Fruit fly (Drosophila melanogaster) whole organism, embryonic: ENCODE measurements around the gene Theg.
A peak's percentile ranks its signal among the peaks of the same experiment; 100 is the strongest.

Source experiments
- Abd-B ChIP-seq: fragments of 200-800 bp; sonication (Bioruptor generic); optimal IDR thresholded peaks from 2 replicates; lab custom pipeline; 2018; ENCODE audit warnings: missing biosample characterization, mild to moderate bottlenecking, missing genetic modification characterization, moderate library complexity
- CG1024 ChIP-seq: fragments of 200-800 bp; sonication (Bioruptor generic); IDR thresholded peaks from 2 replicates; pipeline ENCODE4 v1.3.6; 2022; ENCODE audit warnings: missing biosample characterization, missing genetic modification characterization
- CG10431 ChIP-seq: fragments of 200-800 bp; sonication (Bioruptor generic); optimal IDR thresholded peaks from 3 replicates; lab custom pipeline; 2018; ENCODE audit warnings: missing biosample characterization, mild to moderate bottlenecking, missing genetic modification characterization
- CG10979 ChIP-seq: fragments of 200-800 bp; sonication (Bioruptor generic); optimal IDR thresholded peaks from 2 replicates; lab custom pipeline; 2018; ENCODE audit warnings: missing biosample characterization, mild to moderate bottlenecking, missing genetic modification characterization, moderate library complexity
- CG12236 ChIP-seq: fragments of 200-800 bp; sonication (Bioruptor generic); optimal IDR thresholded peaks from 2 replicates; lab custom pipeline; 2016; ENCODE audit warnings: missing biosample characterization, missing genetic modification characterization
- CG12299 ChIP-seq: fragments of 200-800 bp; sonication (Bioruptor generic); optimal IDR thresholded peaks from 2 replicates; lab custom pipeline; 2018; ENCODE audit warnings: missing biosample characterization, mild to moderate bottlenecking, missing genetic modification characterization
- CG1233 ChIP-seq: fragments of 200-800 bp; sonication (Bioruptor generic); optimal IDR thresholded peaks from 4 replicates; lab custom pipeline; 2018; ENCODE audit warnings: missing biosample characterization, mild to moderate bottlenecking, missing genetic modification characterization
- CG12659 ChIP-seq: fragments of 200-800 bp; sonication (Bioruptor generic); optimal IDR thresholded peaks from 3 replicates; lab custom pipeline; 2017; ENCODE audit warnings: mild to moderate bottlenecking, missing biosample characterization, missing genetic modification reagents, missing genetic modification characterization
- CG13775 ChIP-seq: fragments of 200-800 bp; sonication (Bioruptor generic); optimal IDR thresholded peaks from 3 replicates; lab custom pipeline; 2017; ENCODE audit warnings: missing biosample characterization, mild to moderate bottlenecking, missing genetic modification characterization
- CG14441 ChIP-seq: fragments of 200-800 bp; sonication (Bioruptor generic); IDR thresholded peaks from 2 replicates; pipeline ENCODE4 v1.3.6; 2022; ENCODE audit warnings: missing biosample characterization, missing genetic modification characterization
- CG1603 ChIP-seq: fragments of 200-800 bp; sonication (Bioruptor generic); optimal IDR thresholded peaks from 2 replicates; lab custom pipeline; 2019; ENCODE audit warnings: missing biosample characterization, mild to moderate bottlenecking, missing genetic modification characterization, moderate library complexity
- CG16815 ChIP-seq: fragments of 200-800 bp; sonication (Bioruptor generic); optimal IDR thresholded peaks from 3 replicates; lab custom pipeline; 2017; ENCODE audit warnings: missing biosample characterization, mild to moderate bottlenecking, missing genetic modification characterization
- CG33213 ChIP-seq: fragments of 200-800 bp; sonication (Bioruptor generic); optimal IDR thresholded peaks from 3 replicates; lab custom pipeline; 2016; ENCODE audit warnings: missing biosample characterization, missing genetic modification characterization
- CG3726 ChIP-seq: fragments of 200-800 bp; sonication (Bioruptor generic); IDR thresholded peaks from 3 replicates; pipeline ENCODE4, ENCODE4 v1.3.6; 2022; ENCODE audit warnings: missing biosample characterization, missing genetic modification characterization
- CG4328 ChIP-seq: fragments of 200-800 bp; sonication (Bioruptor generic); optimal IDR thresholded peaks from 3 replicates; lab custom pipeline; 2017; ENCODE audit warnings: missing biosample characterization, missing genetic modification reagents, missing genetic modification characterization
- CG43689 ChIP-seq: fragments of 200-800 bp; sonication (Bioruptor generic); IDR thresholded peaks from 2 replicates; pipeline ENCODE4 v1.3.6; 2022; ENCODE audit warnings: missing biosample characterization, missing genetic modification characterization
- CG4404 ChIP-seq: fragments of 200-800 bp; sonication (Bioruptor generic); IDR thresholded peaks from 2 replicates; pipeline ENCODE4 v1.3.6; 2022; ENCODE audit warnings: missing biosample characterization, missing genetic modification characterization
- CG6272 ChIP-seq: fragments of 200-800 bp; sonication (Bioruptor generic); IDR thresholded peaks from 2 replicates; pipeline ENCODE4 v1.3.6; 2022; ENCODE audit warnings: missing biosample characterization, missing genetic modification characterization
- CG6791 ChIP-seq: fragments of 200-800 bp; sonication (Bioruptor generic); IDR thresholded peaks from 3 replicates; pipeline ENCODE4 v1.3.6; 2022; ENCODE audit warnings: missing biosample characterization, missing genetic modification characterization; ENCODE audit not compliant: partially characterized antibody
- CG8359 ChIP-seq: fragments of 200-800 bp; sonication (Bioruptor generic); optimal IDR thresholded peaks from 2 replicates; lab custom pipeline; 2017; ENCODE audit warnings: missing biosample characterization, mild to moderate bottlenecking, missing genetic modification characterization, borderline replicate concordance
- CG8388 ChIP-seq: fragments of 200-800 bp; sonication (Bioruptor generic); optimal IDR thresholded peaks from 2 replicates; lab custom pipeline; 2019; ENCODE audit warnings: missing biosample characterization, mild to moderate bottlenecking, missing genetic modification characterization, moderate library complexity
- CG9817 ChIP-seq: fragments of 200-800 bp; sonication (Bioruptor generic); optimal IDR thresholded peaks from 2 replicates; lab custom pipeline; 2018; ENCODE audit warnings: missing biosample characterization, mild to moderate bottlenecking, missing genetic modification characterization, moderate library complexity
- Doc3 ChIP-seq: fragments of 200-800 bp; sonication (Bioruptor generic); IDR thresholded peaks from 3 replicates; pipeline ENCODE4 v1.3.6; 2022; ENCODE audit warnings: missing biosample characterization, missing genetic modification characterization; ENCODE audit not compliant: partially characterized antibody
- Lpt ChIP-seq: fragments of >200 bp; optimal IDR thresholded peaks from 2 replicates; lab custom pipeline; 2018; ENCODE audit warnings: missing biosample characterization, missing genetic modification characterization
- Mad ChIP-seq: fragments of 200-800 bp; sonication (Bioruptor generic); optimal IDR thresholded peaks from 2 replicates; lab custom pipeline; 2016; ENCODE audit warnings: missing biosample characterization, missing genetic modification characterization
- Myb ChIP-seq: fragments of 200-800 bp; sonication (Bioruptor generic); optimal IDR thresholded peaks from 2 replicates; lab custom pipeline; 2016; ENCODE audit warnings: missing biosample characterization, missing genetic modification characterization
- Scr ChIP-seq: fragments of 200-800 bp; sonication (Bioruptor generic); IDR thresholded peaks from 2 replicates; pipeline ENCODE4 v1.3.6; 2022; ENCODE audit warnings: missing biosample characterization, missing genetic modification characterization; ENCODE audit not compliant: partially characterized antibody
- Side ChIP-seq: fragments of 200-800 bp; sonication (Bioruptor generic); optimal IDR thresholded peaks from 2 replicates; lab custom pipeline; 2016; ENCODE audit warnings: missing biosample characterization, missing genetic modification characterization
- Xrp1 ChIP-seq: fragments of 200-800 bp; sonication (Bioruptor generic); IDR thresholded peaks from 2 replicates; pipeline ENCODE4 v1.3.6; 2022; ENCODE audit warnings: missing biosample characterization, missing genetic modification characterization
- br ChIP-seq: fragments of >200 bp; optimal IDR thresholded peaks from 2 replicates; lab custom pipeline; 2017
- btn ChIP-seq: fragments of 200-800 bp; sonication (Bioruptor generic); optimal IDR thresholded peaks from 2 replicates; lab custom pipeline; 2016; ENCODE audit warnings: missing biosample characterization, missing genetic modification characterization
- cad ChIP-seq: fragments of >200 bp; optimal IDR thresholded peaks from 2 replicates; lab custom pipeline; 2017; ENCODE audit warnings: missing biosample characterization, missing genetic modification characterization
- cato ChIP-seq: fragments of 200-800 bp; sonication (Bioruptor generic); optimal IDR thresholded peaks from 2 replicates; lab custom pipeline; 2016; ENCODE audit warnings: missing biosample characterization, missing genetic modification characterization, borderline replicate concordance
- chif ChIP-seq, 2 experiments: fragments of 200-800 bp; sonication (Bioruptor generic); optimal IDR thresholded peaks; 3 replicates each; lab custom pipeline; 2016; ENCODE audit warnings: missing biosample characterization in 2 of 2, missing genetic modification characterization in 2 of 2
- chn ChIP-seq: fragments of 200-800 bp; sonication (Bioruptor generic); optimal IDR thresholded peaks from 2 replicates; lab custom pipeline; 2016; ENCODE audit warnings: missing biosample characterization, missing genetic modification characterization
- dan ChIP-seq: fragments of 200-800 bp; sonication (Bioruptor generic); IDR thresholded peaks from 2 replicates; pipeline ENCODE4 v1.3.6; 2022; ENCODE audit warnings: missing biosample characterization, missing genetic modification characterization
- eyg ChIP-seq: fragments of 200-800 bp; sonication (Bioruptor generic); optimal IDR thresholded peaks from 3 replicates; lab custom pipeline; 2016; ENCODE audit warnings: missing biosample characterization, missing genetic modification characterization
- fd3F ChIP-seq: fragments of 200-800 bp; sonication (Bioruptor generic); optimal IDR thresholded peaks from 2 replicates; lab custom pipeline; 2018; ENCODE audit warnings: missing biosample characterization, mild to moderate bottlenecking, missing genetic modification characterization, moderate library complexity
- fru ChIP-seq: fragments of >200 bp; optimal IDR thresholded peaks from 2 replicates; lab custom pipeline; 2017
- grn ChIP-seq: fragments of 200-800 bp; sonication (Bioruptor generic); optimal IDR thresholded peaks from 3 replicates; lab custom pipeline; 2017; ENCODE audit warnings: missing biosample characterization, missing genetic modification characterization
- gro ChIP-seq: fragments of 200-800 bp; sonication (Bioruptor generic); optimal IDR thresholded peaks from 2 replicates; lab custom pipeline; 2016; ENCODE audit warnings: missing biosample characterization, missing genetic modification characterization
- h ChIP-seq: fragments of >200 bp; optimal IDR thresholded peaks from 2 replicates; lab custom pipeline; 2017
- jumu ChIP-seq: fragments of 200-800 bp; sonication (Bioruptor generic); optimal IDR thresholded peaks from 3 replicates; lab custom pipeline; 2016; ENCODE audit warnings: missing biosample characterization, missing genetic modification characterization
- klu ChIP-seq: fragments of 200-800 bp; sonication (Bioruptor generic); IDR thresholded peaks from 2 replicates; pipeline ENCODE4 v1.3.6; 2022; ENCODE audit warnings: missing biosample characterization, missing genetic modification characterization
- pita ChIP-seq: fragments of 200-800 bp; sonication (Bioruptor generic); optimal IDR thresholded peaks from 2 replicates; lab custom pipeline; 2017; ENCODE audit warnings: missing biosample characterization, mild to moderate bottlenecking, missing genetic modification characterization
- pnt ChIP-seq: fragments of 200-800 bp; sonication (Bioruptor generic); optimal IDR thresholded peaks from 3 replicates; lab custom pipeline; 2016; ENCODE audit warnings: missing biosample characterization, missing genetic modification characterization
- tup ChIP-seq: fragments of 200-800 bp; sonication (Bioruptor generic); optimal IDR thresholded peaks from 2 replicates; lab custom pipeline; 2016; ENCODE audit warnings: missing biosample characterization, mild to moderate bottlenecking, missing genetic modification characterization, moderate library complexity
- zen2 ChIP-seq: fragments of 200-800 bp; sonication (Bioruptor generic); IDR thresholded peaks from 3 replicates; pipeline ENCODE4 v1.3.6; 2022; ENCODE audit warnings: missing biosample characterization, missing genetic modification characterization; ENCODE audit not compliant: partially characterized antibody
- zfh1 ChIP-seq: fragments of 200-800 bp; sonication (Bioruptor generic); IDR thresholded peaks from 3 replicates; pipeline ENCODE4 v1.3.6; 2022; ENCODE audit warnings: missing biosample characterization, missing genetic modification characterization
- zfh2 ChIP-seq: fragments of 200-800 bp; sonication (Bioruptor generic); optimal IDR thresholded peaks from 2 replicates; lab custom pipeline; 2016; ENCODE audit warnings: missing biosample characterization, missing genetic modification characterization

Theg gene

dm6 chr3R:22026922-22027742 is 12.6 kb downstream of the Theg start, which contains the start of the genes Cchl and ND-42 (continued):
- TF ChIP-seq CG4404 (GFP tag; lab: Robert Waterston, UW) (peak; percentile 44; the same call in 1 of the 2 replicates), Xrp1 (peak; percentile 76), zen2 (GFP tag; lab: Robert Waterston, UW) (no peak; the same call in 2 of the 3 replicates), dan (no peak), zfh1 (GFP tag; lab: Robert Waterston, UW) (peak; percentile 48; the same call in 2 of the 3 replicates), eyg (GFP tag; lab: Kevin White, UChicago) (peak; percentile 55), Lpt (no peak), Mad (GFP tag; lab: Kevin White, UChicago) (peak; percentile 58), chif (GFP tag; optimal IDR thresholded peaks at IDR 0.05; lab: Kevin White, UChicago) (peak; percentile 29 to 50), CG12659 (GFP tag; lab: Kevin White, UChicago) (peak; percentile 90), h (lab: Kevin White, UChicago) (no peak), btn (GFP tag; lab: Kevin White, UChicago) (no peak), zfh2 (GFP tag; lab: Kevin White, UChicago) (peak; percentile 79), CG33213 (peak; percentile 49), cato (GFP tag; lab: Kevin White, UChicago) (peak; percentile 66), CG10431 (no peak), tup (peak; percentile 56), CG8359 (peak; percentile 16), Scr (GFP tag; lab: Robert Waterston, UW) (peak; percentile 72), Doc3 (GFP tag; lab: Robert Waterston, UW) (peak; percentile 63), CG1603 (tag; lab: Kevin White, UChicago) (peak; percentile 70), grn (GFP tag; lab: Kevin White, UChicago) (no peak), CG6272 (GFP tag; lab: Robert Waterston, UW) (peak; percentile 77), klu (GFP tag; lab: Robert Waterston, UW) (peak; percentile 75; the same call in 1 of the 2 replicates), gro (GFP tag; lab: Kevin White, UChicago) (peak; percentile 64), CG10979 (peak; percentile 70), CG6791 (GFP tag; lab: Robert Waterston, UW) (peak; percentile 37; the same call in 1 of the 3 replicates), CG16815 (GFP tag; lab: Kevin White, UChicago) (peak; percentile 81), jumu (GFP tag; lab: Kevin White, UChicago) (peak; percentile 61), CG43689 (GFP tag; lab: Robert Waterston, UW) (peak; percentile 33; the same call in 1 of the 2 replicates), pita (no peak), pnt (GFP tag; lab: Kevin White, UChicago) (peak; percentile 65), CG13775 (GFP tag; lab: Kevin White, UChicago) (peak; percentile 91), Myb (GFP tag; lab: Kevin White, UChicago) (peak; percentile 55), cad (GFP tag; lab: Kevin White, UChicago) (no peak), CG3726 (0 out of 3 replicates have a peak, but pooled peaks have one; percentile 15), CG14441 (peak; percentile 72), CG4328 (GFP tag; lab: Kevin White, UChicago) (peak; percentile 81), CG1233 (peak; percentile 74), fru (lab: Kevin White, UChicago) (no peak), Abd-B (peak; percentile 81), CG8388 (GFP tag; lab: Kevin White, UChicago) (peak; percentile 76), CG12299 (tag; lab: Kevin White, UChicago) (peak; percentile 64), CG12236 (GFP tag; lab: Kevin White, UChicago) (peak; percentile 40), CG9817 (tag; lab: Kevin White, UChicago) (peak; percentile 82), fd3F (GFP tag; lab: Kevin White, UChicago) (peak; percentile 64), br (lab: Kevin White, UChicago) (no peak), Side (peak; percentile 75), chn (GFP tag; lab: Kevin White, UChicago) (peak; percentile 81), CG1024 (GFP tag; lab: Robert Waterston, UW) (no peak)
